Fruit fly (Drosophila melanogaster) whole organism, embryonic: ENCODE data around the gene shi.

ENCODE experiments used
- B-H2 ChIP-seq: fragments of 200-800 bp; sonication (Bioruptor generic); optimal IDR thresholded peaks from 2 replicates; lab custom pipeline; 2018; ENCODE audit warnings: missing biosample characterization, mild to moderate bottlenecking, missing genetic modification characterization
- CG10462 ChIP-seq: fragments of 200-800 bp; sonication (Bioruptor generic); optimal IDR thresholded peaks from 2 replicates; lab custom pipeline; 2016; ENCODE audit warnings: missing biosample characterization, missing genetic modification characterization
- CG11085 ChIP-seq: fragments of 200-800 bp; sonication (Bioruptor generic); IDR thresholded peaks from 2 replicates; pipeline ENCODE4 v1.3.6; 2022; ENCODE audit warnings: missing biosample characterization, missing genetic modification characterization
- CG12219 ChIP-seq: fragments of 200-800 bp; sonication (Bioruptor generic); optimal IDR thresholded peaks from 3 replicates; lab custom pipeline; 2018; ENCODE audit warnings: missing biosample characterization, mild to moderate bottlenecking, missing genetic modification characterization
- CG12299 ChIP-seq: fragments of 200-800 bp; sonication (Bioruptor generic); optimal IDR thresholded peaks from 2 replicates; lab custom pipeline; 2018; ENCODE audit warnings: missing biosample characterization, mild to moderate bottlenecking, missing genetic modification characterization
- CG13894 ChIP-seq: fragments of 200-800 bp; sonication (Bioruptor generic); optimal IDR thresholded peaks from 3 replicates; lab custom pipeline; 2018; ENCODE audit warnings: missing biosample characterization, mild to moderate bottlenecking, missing genetic modification characterization, moderate library complexity
- CG17802 ChIP-seq: fragments of 200-800 bp; sonication (Bioruptor generic); optimal IDR thresholded peaks from 2 replicates; lab custom pipeline; 2018; ENCODE audit warnings: missing biosample characterization, mild to moderate bottlenecking, missing genetic modification characterization, moderate library complexity
- CG2678 ChIP-seq: fragments of 200-800 bp; sonication (Bioruptor generic); optimal IDR thresholded peaks from 3 replicates; lab custom pipeline; 2019; ENCODE audit warnings: missing biosample characterization, mild to moderate bottlenecking, missing genetic modification characterization, moderate library complexity
- CG3281 ChIP-seq: fragments of 200-800 bp; sonication (Bioruptor generic); optimal IDR thresholded peaks from 3 replicates; lab custom pipeline; 2017; ENCODE audit warnings: missing biosample characterization, mild to moderate bottlenecking, missing genetic modification characterization
- CG34376 ChIP-seq: fragments of 200-800 bp; sonication (Bioruptor generic); optimal IDR thresholded peaks from 2 replicates; lab custom pipeline; 2018; ENCODE audit warnings: missing biosample characterization, mild to moderate bottlenecking, missing genetic modification characterization
- CG42726 ChIP-seq: fragments of 200-800 bp; sonication (Bioruptor generic); IDR thresholded peaks from 2 replicates; pipeline ENCODE4 v1.3.6; 2022; ENCODE audit warnings: missing biosample characterization, missing genetic modification characterization; ENCODE audit not compliant: partially characterized antibody
- CG43689 ChIP-seq: fragments of 200-800 bp; sonication (Bioruptor generic); IDR thresholded peaks from 2 replicates; pipeline ENCODE4 v1.3.6; 2022; ENCODE audit warnings: missing biosample characterization, missing genetic modification characterization
- CG4707 ChIP-seq: fragments of 200-800 bp; sonication (Bioruptor generic); optimal IDR thresholded peaks from 2 replicates; lab custom pipeline; 2018; ENCODE audit warnings: missing biosample characterization, mild to moderate bottlenecking, missing genetic modification characterization, moderate library complexity
- CG6689 ChIP-seq: fragments of 200-800 bp; sonication (Bioruptor generic); IDR thresholded peaks from 2 replicates; pipeline ENCODE4 v1.3.6; 2022; ENCODE audit warnings: missing biosample characterization, missing genetic modification characterization
- CG6791 ChIP-seq: fragments of 200-800 bp; sonication (Bioruptor generic); IDR thresholded peaks from 3 replicates; pipeline ENCODE4 v1.3.6; 2022; ENCODE audit warnings: missing biosample characterization, missing genetic modification characterization; ENCODE audit not compliant: partially characterized antibody
- CG9727 ChIP-seq: fragments of 200-800 bp; sonication (Bioruptor generic); optimal IDR thresholded peaks from 3 replicates; lab custom pipeline; 2017; ENCODE audit warnings: missing biosample characterization, mild to moderate bottlenecking, missing genetic modification characterization
- Camta ChIP-seq: fragments of 200-800 bp; sonication (Bioruptor generic); optimal IDR thresholded peaks from 2 replicates; lab custom pipeline; 2016; ENCODE audit warnings: missing biosample characterization, missing genetic modification characterization
- Doc2 ChIP-seq: fragments of 200-800 bp; sonication (Bioruptor generic); IDR thresholded peaks from 2 replicates; pipeline ENCODE4 v1.3.6; 2022; ENCODE audit warnings: missing biosample characterization, missing genetic modification characterization
- Elba2 ChIP-seq: fragments of 200-800 bp; sonication (Bioruptor generic); optimal IDR thresholded peaks from 3 replicates; lab custom pipeline; 2016; ENCODE audit warnings: missing biosample characterization, missing genetic modification characterization
- Hmr ChIP-seq: fragments of 200-800 bp; sonication (Bioruptor generic); optimal IDR thresholded peaks from 3 replicates; lab custom pipeline; 2017; ENCODE audit warnings: mild to moderate bottlenecking, missing biosample characterization, missing genetic modification reagents, missing genetic modification characterization
- Lhr ChIP-seq: fragments of 200-800 bp; sonication (Bioruptor generic); optimal IDR thresholded peaks from 3 replicates; lab custom pipeline; 2017; ENCODE audit warnings: mild to moderate bottlenecking, missing biosample characterization, missing genetic modification reagents, missing genetic modification characterization
- Med ChIP-seq: fragments of 200-800 bp; sonication (Bioruptor generic); peaks from one replicate; lab custom pipeline; 2016; ENCODE audit warnings: missing biosample characterization, missing genetic modification characterization, mild to moderate bottlenecking, inconsistent platforms, moderate library complexity
- Opbp ChIP-seq: fragments of 200-800 bp; sonication (Bioruptor generic); IDR thresholded peaks from 3 replicates; pipeline ENCODE4 v1.3.6; 2022; ENCODE audit warnings: missing biosample characterization, missing genetic modification characterization; ENCODE audit not compliant: partially characterized antibody
- Pdp1 ChIP-seq, 2 experiments: fragments of 200-800 bp; sonication (Bioruptor generic); optimal IDR thresholded peaks; 3 replicates each; lab custom pipeline; 2016; ENCODE audit warnings: missing biosample characterization in 2 of 2, missing genetic modification characterization in 2 of 2, mild to moderate bottlenecking in 1 of 2, moderate library complexity in 1 of 2
- Sox102F ChIP-seq: fragments of 200-800 bp; sonication (Bioruptor generic); optimal IDR thresholded peaks from 2 replicates; lab custom pipeline; 2018; ENCODE audit warnings: missing biosample characterization, mild to moderate bottlenecking, missing genetic modification characterization, moderate library complexity
- Taf1 ChIP-seq: fragments of 200-800 bp; sonication (Bioruptor generic); IDR thresholded peaks from 2 replicates; pipeline ENCODE4 v1.3.6; 2022; ENCODE audit warnings: missing biosample characterization, missing genetic modification characterization
- Usf ChIP-seq: fragments of 200-800 bp; sonication (Bioruptor generic); optimal IDR thresholded peaks from 2 replicates; lab custom pipeline; 2017; ENCODE audit warnings: missing genotype, missing biosample characterization, missing genetic modification characterization
- al ChIP-seq: fragments of 200-800 bp; sonication (Bioruptor generic); IDR thresholded peaks from 2 replicates; pipeline ENCODE4 v1.3.6; 2022; ENCODE audit warnings: missing biosample characterization, missing genetic modification characterization
- ato ChIP-seq: fragments of 200-800 bp; sonication (Bioruptor generic); IDR thresholded peaks from 2 replicates; pipeline ENCODE4 v1.3.6; 2022; ENCODE audit warnings: missing biosample characterization, missing genetic modification characterization; ENCODE audit not compliant: partially characterized antibody
- btn ChIP-seq: fragments of 200-800 bp; sonication (Bioruptor generic); optimal IDR thresholded peaks from 2 replicates; lab custom pipeline; 2016; ENCODE audit warnings: missing biosample characterization, missing genetic modification characterization
- ems ChIP-seq: fragments of 200-800 bp; sonication (Bioruptor generic); optimal IDR thresholded peaks from 3 replicates; lab custom pipeline; 2016; ENCODE audit warnings: missing biosample characterization, missing genetic modification characterization
- ewg ChIP-seq: fragments of 200-800 bp; sonication (Bioruptor generic); optimal IDR thresholded peaks from 3 replicates; lab custom pipeline; 2017; ENCODE audit warnings: mild to moderate bottlenecking, missing biosample characterization, missing genetic modification reagents, missing genetic modification characterization
- lbe ChIP-seq: fragments of 200-800 bp; sonication (Bioruptor generic); optimal IDR thresholded peaks from 2 replicates; lab custom pipeline; 2016; ENCODE audit warnings: missing biosample characterization, mild to moderate bottlenecking, missing genetic modification characterization
- mld ChIP-seq: fragments of 200-800 bp; sonication (Bioruptor generic); IDR thresholded peaks from 3 replicates; pipeline ENCODE4 v1.3.6; 2022; ENCODE audit warnings: missing biosample characterization, missing genetic modification characterization; ENCODE audit not compliant: partially characterized antibody
- onecut ChIP-seq: fragments of 200-800 bp; sonication (Bioruptor generic); IDR thresholded peaks from 2 replicates; pipeline ENCODE4 v1.3.6; 2022; ENCODE audit warnings: missing biosample characterization, missing genetic modification characterization
- pzg ChIP-seq: fragments of 200-800 bp; sonication (Bioruptor generic); optimal IDR thresholded peaks from 3 replicates; lab custom pipeline; 2018; ENCODE audit warnings: missing biosample characterization, mild to moderate bottlenecking, missing genetic modification characterization, moderate library complexity
- slou ChIP-seq: fragments of 200-800 bp; sonication (Bioruptor generic); optimal IDR thresholded peaks from 3 replicates; lab custom pipeline; 2016; ENCODE audit warnings: missing biosample characterization, missing genetic modification characterization
- slp2 ChIP-seq: fragments of 200-800 bp; sonication (Bioruptor generic); optimal IDR thresholded peaks from 2 replicates; lab custom pipeline; 2016; ENCODE audit warnings: missing biosample characterization, missing genetic modification characterization
- tna ChIP-seq: fragments of 200-800 bp; sonication (Bioruptor generic); IDR thresholded peaks from 2 replicates; pipeline ENCODE4 v1.3.6; 2022; ENCODE audit warnings: missing biosample characterization, missing genetic modification characterization; ENCODE audit not compliant: partially characterized antibody
- unc-4 ChIP-seq: fragments of 200-800 bp; sonication (Bioruptor generic); IDR thresholded peaks from 2 replicates; pipeline ENCODE4 v1.3.6; 2022; ENCODE audit warnings: missing biosample characterization, missing genetic modification characterization; ENCODE audit not compliant: partially characterized antibody
- zen ChIP-seq: fragments of 200-800 bp; sonication (Bioruptor generic); optimal IDR thresholded peaks from 3 replicates; lab custom pipeline; 2018; ENCODE audit warnings: missing biosample characterization, mild to moderate bottlenecking, missing genetic modification characterization, moderate library complexity

Gene shi

dm6 chrX:15887247-15887616 is 4.7 kb upstream of the shi start, which contains the start of gene tay (continued):
- 0 out of 3 replicates have a peak, but pooled peaks have one; percentile 37 for TF ChIP-seq mld (GFP tag; lab: Robert Waterston, UW)
- TF ChIP-seq Doc2 (GFP tag; lab: Robert Waterston, UW): no peak
- TF ChIP-seq Elba2 (GFP tag; lab: Kevin White, UChicago): no peak
- peak; percentile 63 for TF ChIP-seq CG42726 (GFP tag; lab: Robert Waterston, UW)
- peak; percentile 1 for TF ChIP-seq slou
- TF ChIP-seq pzg (GFP tag; lab: Kevin White, UChicago): peak; percentile 84
- no peak for TF ChIP-seq CG4707 (GFP tag; lab: Kevin White, UChicago)
- TF ChIP-seq CG6689 (GFP tag; lab: Robert Waterston, UW): no peak
- peak; percentile 83 for TF ChIP-seq Med (GFP tag; lab: Kevin White, UChicago)
- no peak for TF ChIP-seq Sox102F
- TF ChIP-seq Taf1 (GFP tag; lab: Robert Waterston, UW): no peak
- TF ChIP-seq Camta (GFP tag; lab: Kevin White, UChicago): no peak
- TF ChIP-seq al: 0 out of 2 replicates have a peak, but pooled peaks have one; percentile 11
- TF ChIP-seq CG9727 (GFP tag; lab: Kevin White, UChicago): no peak
- TF ChIP-seq CG43689 (GFP tag; lab: Robert Waterston, UW): no peak
- TF ChIP-seq CG3281: no peak
- peak; percentile 64; the same call in 2 of the 3 replicates for TF ChIP-seq CG6791 (GFP tag; lab: Robert Waterston, UW)
- TF ChIP-seq Lhr: peak; percentile 47
- TF ChIP-seq CG12299 (tag; lab: Kevin White, UChicago): peak; percentile 1
- TF ChIP-seq slp2 (GFP tag; lab: Kevin White, UChicago): no peak
- no peak for TF ChIP-seq btn (GFP tag; lab: Kevin White, UChicago)
- no peak for TF ChIP-seq lbe (GFP tag; lab: Kevin White, UChicago)
- TF ChIP-seq CG11085: no peak
- no peak for TF ChIP-seq CG10462 (GFP tag; lab: Kevin White, UChicago)
- TF ChIP-seq unc-4 (GFP tag; lab: Robert Waterston, UW): peak; percentile 49
- TF ChIP-seq CG13894 (tag; lab: Kevin White, UChicago): peak; percentile 58
- no peak for TF ChIP-seq CG34376 (GFP tag; lab: Kevin White, UChicago)
- peak in 1 of 2 experiments; percentile 34 for TF ChIP-seq Pdp1 (GFP tag; optimal IDR thresholded peaks at IDR 0.05; lab: Kevin White, UChicago)
- no peak for TF ChIP-seq ems (GFP tag; lab: Kevin White, UChicago)
- peak; percentile 79 for TF ChIP-seq Opbp (GFP tag; lab: Robert Waterston, UW)
- TF ChIP-seq Hmr (GFP tag; lab: Kevin White, UChicago): no peak
- no peak for TF ChIP-seq ewg (GFP tag; lab: Kevin White, UChicago)
- peak; percentile 81 for TF ChIP-seq ato (GFP tag; lab: Robert Waterston, UW)
- TF ChIP-seq CG12219 (GFP tag; lab: Kevin White, UChicago): no peak
- TF ChIP-seq CG17802 (tag; lab: Kevin White, UChicago): peak; percentile 79
- peak; percentile 20; the same call in 1 of the 2 replicates for TF ChIP-seq onecut (GFP tag; lab: Robert Waterston, UW)
- TF ChIP-seq B-H2 (GFP tag; lab: Kevin White, UChicago): peak; percentile 15
- TF ChIP-seq Usf (GFP tag; lab: Kevin White, UChicago): no peak
- TF ChIP-seq CG2678 (tag; lab: Kevin White, UChicago): no peak
- no peak for TF ChIP-seq zen (tag; lab: Kevin White, UChicago)
- TF ChIP-seq tna (GFP tag; lab: Robert Waterston, UW): peak; percentile 56; the same call in 1 of the 2 replicates
